Fruit fly (Drosophila melanogaster) whole organism, pupa: ENCODE data around the gene Paics.

Experiments
- CG12605 ChIP-seq: fragments of 200-800 bp; sonication (Bioruptor generic); IDR thresholded peaks from 2 replicates; pipeline ENCODE4 v1.3.6; 2022; ENCODE audit warnings: missing biosample characterization, missing genetic modification characterization
- EcR ChIP-seq: fragments of 200-800 bp; sonication (Bioruptor generic); optimal IDR thresholded peaks from 3 replicates; lab custom pipeline; 2019; ENCODE audit warnings: missing biosample characterization, missing genetic modification characterization, mild to moderate bottlenecking, moderate library complexity, missing genetic modification reagents
- Ets98B ChIP-seq: fragments of 200-800 bp; sonication (Bioruptor generic); IDR thresholded peaks from 2 replicates; pipeline ENCODE4 v1.3.6; 2022; ENCODE audit warnings: missing biosample characterization, missing genetic modification characterization
- Snoo ChIP-seq: fragments of 200-800 bp; sonication (Bioruptor generic); optimal IDR thresholded peaks from 3 replicates; lab custom pipeline; 2017; ENCODE audit warnings: missing biosample characterization, mild to moderate bottlenecking, missing genetic modification characterization, inconsistent platforms
- gl ChIP-seq: fragments of 200-800 bp; sonication (Bioruptor generic); optimal IDR thresholded peaks from 2 replicates; lab custom pipeline; 2018; ENCODE audit warnings: missing biosample characterization, mild to moderate bottlenecking, missing genetic modification characterization

DNA sequence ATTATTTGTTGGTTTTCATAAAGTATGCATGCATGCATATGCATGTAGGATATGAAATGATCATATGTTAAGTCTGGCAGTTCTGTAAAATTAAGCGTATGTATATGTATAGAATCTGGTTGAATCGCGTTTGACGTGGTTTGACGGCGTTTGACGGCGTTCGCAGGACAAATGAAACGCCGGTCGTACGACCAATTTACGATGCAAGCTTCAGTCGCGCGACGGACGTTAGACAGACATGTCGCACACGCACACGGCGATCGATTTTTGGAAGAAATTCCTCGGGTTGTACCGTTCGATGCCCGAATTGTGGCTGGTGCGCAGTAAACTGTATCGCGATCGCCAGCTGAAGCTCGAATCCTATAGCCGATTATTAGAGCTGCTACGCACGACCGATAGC lies 15.3 kb downstream of the Paics start:
- TF ChIP-seq CG12605 (GFP tag; lab: Robert Waterston, UW) (no peak), Ets98B (GFP tag; lab: Robert Waterston, UW) (no peak), Snoo (tag; lab: Kevin White, UChicago) (no peak), EcR (no peak), gl (tag; lab: Kevin White, UChicago) (no peak)
